Worm (Caenorhabditis elegans) whole organism, young adult: ENCODE results near the gene adbp-1.

Experiments
- F33H1.4 ChIP-seq: fragments of 200-800 bp; sonication (Bioruptor generic); IDR thresholded peaks from 2 replicates; pipeline ENCODE4 v1.3.6; 2022; ENCODE audit warnings: missing genetic modification reagents, missing genetic modification characterization, missing compliant biosample characterization
- F37B4.10 ChIP-seq: fragments of 200-800 bp; sonication (Bioruptor generic); IDR thresholded peaks from 2 replicates; pipeline ENCODE4 v1.3.6; 2022; ENCODE audit warnings: missing genetic modification characterization, missing compliant biosample characterization
- F55B11.4 ChIP-seq: sonication (generic microtip); optimal IDR thresholded peaks from 2 replicates; lab custom pipeline; 2016; ENCODE audit warnings: missing compliant biosample characterization, missing genetic modification characterization, borderline replicate concordance; ENCODE audit not compliant: insufficient read depth
- F57A8.1 ChIP-seq: fragments of 200-800 bp; sonication (Bioruptor generic); optimal IDR thresholded peaks from 2 replicates; lab custom pipeline; 2018; ENCODE audit warnings: mild to moderate bottlenecking, missing genetic modification characterization, moderate library complexity, missing compliant biosample characterization
- K11D2.4 ChIP-seq: fragments of 200-800 bp; sonication (Bioruptor generic); IDR thresholded peaks from 2 replicates; pipeline ENCODE4 v1.3.6; 2022; ENCODE audit warnings: missing genetic modification reagents, missing genetic modification characterization, missing compliant biosample characterization
- K12H6.12 ChIP-seq: fragments of 200-800 bp; sonication (Bioruptor generic); optimal IDR thresholded peaks from 2 replicates; lab custom pipeline; 2018; ENCODE audit warnings: mild to moderate bottlenecking, missing genetic modification characterization, missing compliant biosample characterization
- T07F8.4 ChIP-seq: sonication (generic microtip); optimal IDR thresholded peaks from 2 replicates; lab custom pipeline; 2016; ENCODE audit warnings: mild to moderate bottlenecking, missing genetic modification characterization, moderate library complexity, missing compliant biosample characterization
- T26A5.8 ChIP-seq: sonication (generic microtip); optimal IDR thresholded peaks from 2 replicates; lab custom pipeline; 2016; ENCODE audit warnings: missing genetic modification characterization, missing compliant biosample characterization
- Y53F4B.3 ChIP-seq: fragments of 200-800 bp; sonication (Bioruptor generic); IDR thresholded peaks from 2 replicates; pipeline ENCODE4 v1.3.6; 2022; ENCODE audit warnings: missing genetic modification reagents, missing genetic modification characterization, missing compliant biosample characterization
- Y79H2A.3 ChIP-seq: fragments of 200-800 bp; sonication (Bioruptor generic); conservative IDR thresholded peaks from 2 replicates; pipeline ENCODE4 v1.3.6; 2022; ENCODE audit warnings: missing genetic modification reagents, missing genetic modification characterization, missing compliant biosample characterization
- ama-1 ChIP-seq, 3 experiments: fragments of 150-350 bp in 1 of 3; sonication (generic microtip) in 2 of 3; optimal IDR thresholded peaks; 2 replicates each; lab custom pipeline; 2014 to 2018; ENCODE audit warnings: missing biosample characterization in 2 of 3, missing genetic modification characterization in 2 of 3, missing genetic modification reagents in 2 of 3
- atf-7 ChIP-seq: sonication (generic microtip); optimal IDR thresholded peaks from 2 replicates; lab custom pipeline; 2017; ENCODE audit warnings: mild to moderate bottlenecking, missing genetic modification characterization, missing compliant biosample characterization
- attf-3 ChIP-seq: fragments of 200-800 bp; sonication (Bioruptor generic); conservative IDR thresholded peaks from 2 replicates; pipeline ENCODE4 v1.3.6; 2022; ENCODE audit warnings: missing genetic modification reagents, missing genetic modification characterization, missing compliant biosample characterization
- ccch-3 ChIP-seq: fragments of 200-800 bp; sonication (Bioruptor generic); optimal IDR thresholded peaks from 2 replicates; lab custom pipeline; 2018; ENCODE audit warnings: mild to moderate bottlenecking, missing genetic modification characterization, missing compliant biosample characterization
- cebp-1 ChIP-seq, 2 experiments: fragments of 200-800 bp in 1 of 2; sonication (Bioruptor generic) in 1 of 2; sonication (generic microtip) in 1 of 2; IDR thresholded peaks in 1 of 2; optimal IDR thresholded peaks in 1 of 2; 2 replicates each; pipeline versions ENCODE4 v1.3.6 to Lab custom; 2017 to 2022; ENCODE audit warnings: missing compliant biosample characterization in 2 of 2, missing genetic modification characterization in 2 of 2, mild to moderate bottlenecking in 1 of 2, missing genetic modification reagents in 1 of 2, moderate library complexity in 1 of 2
- ceh-40 ChIP-seq: fragments of 200-800 bp; sonication (Bioruptor generic); IDR thresholded peaks from 2 replicates; pipeline ENCODE4 v1.3.6; 2022; ENCODE audit warnings: missing genetic modification characterization, missing compliant biosample characterization
- dox-1 ChIP-seq: fragments of 200-800 bp; sonication (Bioruptor generic); IDR thresholded peaks from 2 replicates; pipeline ENCODE4 v1.3.6; 2022; ENCODE audit warnings: missing genetic modification reagents, missing genetic modification characterization, missing compliant biosample characterization
- dpl-1 ChIP-seq: fragments of 150-350 bp; optimal IDR thresholded peaks from 2 replicates; lab custom pipeline; 2014; ENCODE audit warnings: missing biosample characterization, missing genetic modification reagents, missing genetic modification characterization
- efl-1 ChIP-seq: fragments of 150-350 bp; optimal IDR thresholded peaks from 2 replicates; lab custom pipeline; 2014; ENCODE audit warnings: missing biosample characterization, missing genetic modification reagents, missing genetic modification characterization
- egrh-3 ChIP-seq: fragments of 200-800 bp; sonication (Bioruptor generic); IDR thresholded peaks from 2 replicates; pipeline ENCODE4 v1.3.6; 2022; ENCODE audit warnings: missing genetic modification reagents, missing genetic modification characterization, missing compliant biosample characterization
- ekl-4 ChIP-seq: fragments of 200-800 bp; sonication (Bioruptor generic); IDR thresholded peaks from 2 replicates; pipeline ENCODE4 v1.3.6; 2022; ENCODE audit warnings: missing genetic modification reagents, missing genetic modification characterization, missing compliant biosample characterization
- ets-4 ChIP-seq: fragments of 200-800 bp; sonication (Bioruptor generic); optimal IDR thresholded peaks from 2 replicates; lab custom pipeline; 2018; ENCODE audit warnings: mild to moderate bottlenecking, missing genetic modification characterization, missing compliant biosample characterization
- hlh-26 ChIP-seq: fragments of 200-800 bp; sonication (Bioruptor generic); conservative IDR thresholded peaks from 2 replicates; pipeline ENCODE4 v1.3.6; 2022; ENCODE audit warnings: missing genetic modification reagents, missing genetic modification characterization, missing compliant biosample characterization
- let-607 ChIP-seq, 2 experiments: fragments of 200-800 bp in 1 of 2; sonication (Bioruptor generic) in 1 of 2; sonication (generic microtip) in 1 of 2; optimal IDR thresholded peaks; 2 replicates each; lab custom pipeline; 2016 to 2018; ENCODE audit warnings: mild to moderate bottlenecking in 2 of 2, missing compliant biosample characterization in 2 of 2, missing genetic modification characterization in 2 of 2, moderate library complexity in 2 of 2, missing genotype in 1 of 2
- lin-26 ChIP-seq: fragments of 200-800 bp; sonication (Bioruptor generic); IDR thresholded peaks from 2 replicates; pipeline ENCODE4 v1.3.6; 2022; ENCODE audit warnings: missing genetic modification reagents, missing genetic modification characterization, missing compliant biosample characterization
- lir-1 ChIP-seq: fragments of 200-800 bp; sonication (Bioruptor generic); conservative IDR thresholded peaks from 2 replicates; pipeline ENCODE4 v1.3.6; 2022; ENCODE audit warnings: missing genetic modification reagents, missing genetic modification characterization, missing compliant biosample characterization
- mel-28 ChIP-seq: sonication (generic microtip); optimal IDR thresholded peaks from 2 replicates; lab custom pipeline; 2016; ENCODE audit warnings: borderline replicate concordance, mild to moderate bottlenecking, missing genetic modification characterization, missing compliant biosample characterization
- nhr-80 ChIP-seq: sonication (generic microtip); optimal IDR thresholded peaks from 2 replicates; lab custom pipeline; 2016; ENCODE audit warnings: missing genetic modification characterization, missing compliant biosample characterization
- pha-4 ChIP-seq: fragments of 150-350 bp; sonication (generic microtip); optimal IDR thresholded peaks from 2 replicates; lab custom pipeline; 2014; ENCODE audit warnings: missing biosample characterization, missing genetic modification reagents, missing genetic modification characterization
- sdz-38 ChIP-seq: sonication (generic microtip); optimal IDR thresholded peaks from 2 replicates; lab custom pipeline; 2016; ENCODE audit warnings: missing genotype, missing genetic modification characterization, missing compliant biosample characterization
- snpc-1.1 ChIP-seq: sonication (generic microtip); optimal IDR thresholded peaks from 2 replicates; lab custom pipeline; 2017; ENCODE audit warnings: missing genetic modification characterization, mild to moderate bottlenecking, missing compliant biosample characterization, antibody characterized with exemption, moderate library complexity, missing genotype, missing genetic modification reagents; ENCODE audit not compliant: insufficient read depth
- somi-1 ChIP-seq: fragments of 200-800 bp; sonication (Bioruptor generic); optimal IDR thresholded peaks from 2 replicates; lab custom pipeline; 2018; ENCODE audit warnings: mild to moderate bottlenecking, missing genetic modification characterization, missing compliant biosample characterization
- tbp1 ChIP-seq: fragments of 200-800 bp; sonication (Bioruptor generic); optimal IDR thresholded peaks from 2 replicates; lab custom pipeline; 2018; ENCODE audit warnings: mild to moderate bottlenecking, missing genetic modification characterization, missing compliant biosample characterization
- tlf-1 ChIP-seq: fragments of 200-800 bp; sonication (Bioruptor generic); optimal IDR thresholded peaks from 2 replicates; lab custom pipeline; 2018; ENCODE audit warnings: mild to moderate bottlenecking, missing genetic modification characterization, missing compliant biosample characterization
- unc-130 ChIP-seq: sonication (generic microtip); optimal IDR thresholded peaks from 2 replicates; lab custom pipeline; 2016; ENCODE audit warnings: missing genetic modification reagents, missing genetic modification characterization, missing compliant biosample characterization
- ztf-25 ChIP-seq: fragments of 200-800 bp; sonication (Bioruptor generic); IDR thresholded peaks from 2 replicates; pipeline ENCODE4 v1.3.6; 2022; ENCODE audit warnings: missing genetic modification reagents, missing genetic modification characterization, missing compliant biosample characterization
- ztf-26 ChIP-seq: sonication (generic microtip); optimal IDR thresholded peaks from 2 replicates; lab custom pipeline; 2017; ENCODE audit warnings: missing genetic modification characterization, missing compliant biosample characterization
- ztf-3 ChIP-seq: fragments of 200-800 bp; sonication (Bioruptor generic); optimal IDR thresholded peaks from 2 replicates; lab custom pipeline; 2018; ENCODE audit warnings: mild to moderate bottlenecking, missing genetic modification characterization, missing compliant biosample characterization

The adbp-1 gene

DNA sequence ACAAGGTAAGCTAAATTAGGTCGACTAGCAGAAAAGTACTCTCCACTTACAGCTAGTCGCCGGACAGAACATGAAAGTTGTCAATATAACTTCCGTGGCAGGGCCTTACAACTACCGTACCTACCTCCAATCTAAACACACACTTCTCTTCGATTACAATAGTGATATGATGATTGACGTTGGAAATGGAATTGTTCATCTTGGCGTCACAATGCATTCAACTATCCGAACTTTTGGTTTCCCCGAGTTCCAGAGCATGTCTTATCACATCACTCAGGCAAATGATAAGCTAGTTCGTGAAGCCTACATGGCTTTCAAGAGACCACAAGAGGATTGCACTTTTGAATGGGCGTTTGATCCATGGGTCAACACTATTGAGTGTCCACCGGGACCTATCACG is 16.6 kb upstream of the adbp-1 start:
- TF ChIP-seq dox-1 (GFP tag; lab: Robert Waterston, UW) (0 out of 2 replicates have a peak, but pooled peaks have one; percentile 41), nhr-80 (tag; lab: Kevin White, UChicago) (peak; percentile 91), F33H1.4 (GFP tag; lab: Robert Waterston, UW) (no peak), ets-4 (peak; percentile 47), let-607 (tag; optimal IDR thresholded peaks at IDR 0.05; lab: Kevin White, UChicago) (peak in 1 of 2 experiments; percentile 15), atf-7 (tag; lab: Kevin White, UChicago) (peak; percentile 27)

DNA sequence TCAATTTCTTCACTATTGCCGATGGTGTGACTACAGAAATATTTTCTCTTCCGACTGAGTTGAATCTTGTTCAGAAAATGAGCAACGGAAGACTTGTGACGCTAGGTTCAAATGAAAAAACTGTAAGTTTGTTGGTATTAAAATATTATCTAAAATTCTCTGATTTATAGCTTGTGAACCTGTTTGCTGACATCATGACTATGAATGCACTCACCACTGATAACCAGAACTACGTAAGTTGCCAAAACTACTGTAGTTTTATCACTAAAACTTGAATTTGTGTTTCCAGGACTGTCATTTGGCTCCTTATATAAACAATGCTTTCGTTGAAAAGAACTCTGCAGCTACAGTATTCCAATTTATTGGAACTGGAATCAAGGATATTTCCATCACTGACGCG is 15.4 kb upstream of the adbp-1 start:
- TF ChIP-seq mel-28 = no peak
- TF ChIP-seq nhr-80 (tag; lab: Kevin White, UChicago) = peak; percentile 48
- no peak for TF ChIP-seq ama-1 (optimal IDR thresholded peaks at IDR 0.05; lab: Kevin White, UChicago)
- TF ChIP-seq ama-1 (GFP tag; optimal IDR thresholded peaks at IDR 0.05; lab: Kevin White, UChicago) = no peak
- no peak for TF ChIP-seq tbp1 (GFP tag; lab: Kevin White, UChicago)

- no peak for TF ChIP-seq somi-1 (GFP tag; lab: Kevin White, UChicago)
- TF ChIP-seq atf-7 (tag; lab: Kevin White, UChicago) = no peak
- TF ChIP-seq egrh-3 = no peak
- no peak for TF ChIP-seq attf-3 (GFP tag; lab: Robert Waterston, UW)
- TF ChIP-seq lin-26 (GFP tag; lab: Robert Waterston, UW) = no peak
- TF ChIP-seq tbp1 (GFP tag; lab: Kevin White, UChicago) = no peak
- no peak for TF ChIP-seq hlh-26 (GFP tag; lab: Robert Waterston, UW)
- no peak for TF ChIP-seq T07F8.4 (tag; lab: Kevin White, UChicago)
- TF ChIP-seq K11D2.4 (GFP tag; lab: Robert Waterston, UW) = no peak
- no peak for TF ChIP-seq ceh-40 (GFP tag; lab: Robert Waterston, UW)
These were observed 12.4 kb upstream of the adbp-1 start, which contains the start of gene C05D12.4 for ce11 chrII:11431584-11431983. Gene C05D12.4 (plus strand): TSS chrII:11431884.

- no peak for TF ChIP-seq ztf-3 (GFP tag; lab: Kevin White, UChicago)
- TF ChIP-seq, all 124 proteins: peak for 0
These were observed 10.0 kb upstream of the adbp-1 start, which contains the start of gene C05D12.5 for ce11 chrII:11433942-11434341. Gene C05D12.5 (plus strand): TSS chrII:11434242.

ce11 chrII:11438417-11438816 is 5.5 kb upstream of the adbp-1 start, which contains the start of gene vha-6:
Gene vha-6 (minus strand): TSS chrII:11438452.
- TF ChIP-seq ccch-3 (GFP tag; lab: Kevin White, UChicago) (no peak), pha-4 (tag; lab: Kevin White, UChicago) (no peak), F57A8.1 (GFP tag; lab: Kevin White, UChicago) (no peak), nhr-80 (tag; lab: Kevin White, UChicago) (peak; percentile 96), lir-1 (GFP tag; lab: Robert Waterston, UW) (no peak), ztf-25 (GFP tag; lab: Robert Waterston, UW) (no peak), ztf-26 (tag; lab: Kevin White, UChicago) (no peak), Y79H2A.3 (GFP tag; lab: Robert Waterston, UW) (no peak)

- TF ChIP-seq K12H6.12 = no peak
- no peak for TF ChIP-seq lir-1 (GFP tag; lab: Robert Waterston, UW)
- TF ChIP-seq F37B4.10 (GFP tag; lab: Robert Waterston, UW) = no peak
- TF ChIP-seq unc-130 = no peak
- TF ChIP-seq snpc-1.1 (tag; lab: Kevin White, UChicago) = no peak
- no peak for TF ChIP-seq tlf-1 (GFP tag; lab: Kevin White, UChicago)
- peak; percentile 38 for TF ChIP-seq dpl-1 (GFP tag; lab: Kevin White, UChicago)
- no peak for TF ChIP-seq cebp-1 (GFP tag; IDR thresholded peaks at IDR 0.05; lab: Robert Waterston, UW)
- no peak for TF ChIP-seq cebp-1 (tag; optimal IDR thresholded peaks at IDR 0.05; lab: Kevin White, UChicago)
- TF ChIP-seq F55B11.4 (tag; lab: Kevin White, UChicago) = no peak
- no peak for TF ChIP-seq sdz-38 (tag; lab: Kevin White, UChicago)
- peak; percentile 89 for TF ChIP-seq attf-3 (GFP tag; lab: Robert Waterston, UW)
- TF ChIP-seq T26A5.8 (tag; lab: Kevin White, UChicago) = no peak
- no peak for TF ChIP-seq ztf-3 (GFP tag; lab: Kevin White, UChicago)
- no peak for TF ChIP-seq ekl-4 (GFP tag; lab: Robert Waterston, UW)
- TF ChIP-seq Y53F4B.3 (GFP tag; lab: Robert Waterston, UW) = no peak
- peak; percentile 73 for TF ChIP-seq efl-1 (GFP tag; lab: Kevin White, UChicago)
These were observed 3.7 kb upstream of the adbp-1 start, which contains the start of gene VW02B12L.2 for ce11 chrII:11440265-11440664. Gene VW02B12L.2 (minus strand): TSS chrII:11440329.
